Worm (Caenorhabditis elegans) whole organism, early embryonic: ENCODE measurements around the gene T19C4.24.
A peak's percentile ranks its signal among the peaks of the same experiment; 100 is the strongest.

Source experiments
- ama-1 ChIP-seq: fragments of 150-350 bp; optimal IDR thresholded peaks from 2 replicates; lab custom pipeline; 2014
- ceh-36 ChIP-seq: sonication (generic microtip); optimal IDR thresholded peaks from 2 replicates; lab custom pipeline; 2016; ENCODE audit warnings: missing genetic modification characterization, inconsistent platforms, missing compliant biosample characterization
- ets-7 ChIP-seq: sonication (generic microtip); optimal IDR thresholded peaks from 2 replicates; lab custom pipeline; 2016; ENCODE audit warnings: missing genotype, missing genetic modification characterization, missing compliant biosample characterization
- flt-1 ChIP-seq: fragments of 200-800 bp; sonication (Bioruptor generic); IDR thresholded peaks from 2 replicates; pipeline ENCODE4 v1.3.6; 2022; ENCODE audit warnings: missing genetic modification characterization, missing compliant biosample characterization
- hmbx-1 ChIP-seq: sonication (generic microtip); optimal IDR thresholded peaks from 2 replicates; lab custom pipeline; 2016; ENCODE audit warnings: mild to moderate bottlenecking, missing genetic modification characterization, missing compliant biosample characterization
- pes-1 ChIP-seq: fragments of 200-800 bp; sonication (Bioruptor generic); IDR thresholded peaks from 2 replicates; pipeline ENCODE4 v1.3.6; 2022; ENCODE audit warnings: missing genetic modification reagents, missing genetic modification characterization, missing compliant biosample characterization
- scrt-1 ChIP-seq: fragments of 200-800 bp; sonication (Bioruptor generic); IDR thresholded peaks from 2 replicates; pipeline ENCODE4 v1.3.6; 2022; ENCODE audit warnings: missing genetic modification characterization, missing compliant biosample characterization
- sea-1 ChIP-seq: fragments of 200-800 bp; sonication (Bioruptor generic); conservative IDR thresholded peaks from 2 replicates; pipeline ENCODE4 v1.3.6; 2022; ENCODE audit warnings: missing genetic modification characterization, missing compliant biosample characterization
- tbx-11 ChIP-seq: fragments of 200-800 bp; sonication (Bioruptor generic); IDR thresholded peaks from 2 replicates; pipeline ENCODE4 v1.3.6; 2022; ENCODE audit warnings: missing genetic modification characterization, missing compliant biosample characterization
- tbx-37 ChIP-seq: fragments of 200-800 bp; sonication (Bioruptor generic); conservative IDR thresholded peaks from 2 replicates; pipeline ENCODE4 v1.3.6; 2022; ENCODE audit warnings: missing genetic modification reagents, missing genetic modification characterization, missing compliant biosample characterization
- tra-4 ChIP-seq: sonication (generic microtip); optimal IDR thresholded peaks from 2 replicates; lab custom pipeline; 2017; ENCODE audit warnings: missing genetic modification characterization, missing compliant biosample characterization

ce11 chrV:11123817-11124337 is 22.9 kb downstream of the T19C4.24 start, which contains the start of the genes atp-5 and lmtr-3:
- TF ChIP-seq ama-1 (no peak), hmbx-1 (tag; lab: Kevin White, UChicago) (no peak), tbx-37 (GFP tag; lab: Robert Waterston, UW) (peak; percentile 76; the same call in 1 of the 2 replicates), flt-1 (no peak), tbx-11 (GFP tag; lab: Robert Waterston, UW) (0 out of 2 replicates have a peak, but pooled peaks have one; percentile 36), tra-4 (no peak), ceh-36 (tag; lab: Kevin White, UChicago) (no peak), ets-7 (tag; lab: Kevin White, UChicago) (no peak), sea-1 (GFP tag; lab: Robert Waterston, UW) (no peak), scrt-1 (GFP tag; lab: Robert Waterston, UW) (no peak), pes-1 (no peak)
